Fruit fly (Drosophila melanogaster) whole organism, embryonic: ENCODE measurements around the gene Sc2.

ENCODE experiments used
- Awh ChIP-seq: fragments of 200-800 bp; sonication (Bioruptor generic); IDR thresholded peaks from 2 replicates; pipeline ENCODE4, ENCODE4 v1.3.6; 2022; ENCODE audit warnings: missing biosample characterization, missing genetic modification characterization
- Blimp-1 ChIP-seq: fragments of 200-800 bp; sonication (Bioruptor generic); optimal IDR thresholded peaks from 3 replicates; lab custom pipeline; 2018; ENCODE audit warnings: missing biosample characterization, missing genetic modification characterization, mild to moderate bottlenecking, moderate library complexity, missing genetic modification reagents
- CG10979 ChIP-seq: fragments of 200-800 bp; sonication (Bioruptor generic); optimal IDR thresholded peaks from 2 replicates; lab custom pipeline; 2018; ENCODE audit warnings: missing biosample characterization, mild to moderate bottlenecking, missing genetic modification characterization, moderate library complexity
- CG11504 ChIP-seq: fragments of 200-800 bp; sonication (Bioruptor generic); optimal IDR thresholded peaks from 3 replicates; lab custom pipeline; 2019; ENCODE audit warnings: missing biosample characterization, mild to moderate bottlenecking, missing genetic modification characterization, moderate library complexity
- CG1233 ChIP-seq: fragments of 200-800 bp; sonication (Bioruptor generic); optimal IDR thresholded peaks from 4 replicates; lab custom pipeline; 2018; ENCODE audit warnings: missing biosample characterization, mild to moderate bottlenecking, missing genetic modification characterization
- CG13775 ChIP-seq: fragments of 200-800 bp; sonication (Bioruptor generic); optimal IDR thresholded peaks from 3 replicates; lab custom pipeline; 2017; ENCODE audit warnings: missing biosample characterization, mild to moderate bottlenecking, missing genetic modification characterization
- CG1647 ChIP-seq: fragments of 200-800 bp; sonication (Bioruptor generic); optimal IDR thresholded peaks from 3 replicates; lab custom pipeline; 2016; ENCODE audit warnings: missing biosample characterization, missing genetic modification characterization
- CG17829 ChIP-seq: fragments of 200-800 bp; optimal IDR thresholded peaks from 2 replicates; lab custom pipeline; 2019; ENCODE audit warnings: missing biosample characterization, mild to moderate bottlenecking, missing genetic modification characterization, moderate library complexity
- CG2116 ChIP-seq: fragments of 200-800 bp; sonication (Bioruptor generic); optimal IDR thresholded peaks from 3 replicates; lab custom pipeline; 2018; ENCODE audit warnings: missing biosample characterization, mild to moderate bottlenecking, missing genetic modification characterization
- CG2202 ChIP-seq: fragments of 200-800 bp; sonication (Bioruptor generic); optimal IDR thresholded peaks from 2 replicates; lab custom pipeline; 2018; ENCODE audit warnings: missing biosample characterization, mild to moderate bottlenecking, missing genetic modification characterization
- CG30403 ChIP-seq: fragments of 200-800 bp; sonication (Bioruptor generic); optimal IDR thresholded peaks from 3 replicates; lab custom pipeline; 2016; ENCODE audit warnings: missing biosample characterization, missing genetic modification characterization
- CG32532 ChIP-seq: fragments of 200-800 bp; sonication (Bioruptor generic); IDR thresholded peaks from 2 replicates; pipeline ENCODE4 v1.3.6; 2022; ENCODE audit warnings: missing biosample characterization, missing genetic modification characterization
- CG4282 ChIP-seq: fragments of 200-800 bp; sonication (Bioruptor generic); optimal IDR thresholded peaks from 2 replicates; lab custom pipeline; 2016; ENCODE audit warnings: missing biosample characterization, missing genetic modification characterization
- CG7745 ChIP-seq: fragments of 200-800 bp; sonication (Bioruptor generic); optimal IDR thresholded peaks from 2 replicates; lab custom pipeline; 2018; ENCODE audit warnings: missing biosample characterization, mild to moderate bottlenecking, missing genetic modification characterization, moderate library complexity
- CG7839 ChIP-seq: fragments of 200-800 bp; sonication (Bioruptor generic); optimal IDR thresholded peaks from 3 replicates; lab custom pipeline; 2018; ENCODE audit warnings: missing biosample characterization, mild to moderate bottlenecking, missing genetic modification characterization, moderate library complexity
- CG8388 ChIP-seq: fragments of 200-800 bp; sonication (Bioruptor generic); optimal IDR thresholded peaks from 2 replicates; lab custom pipeline; 2019; ENCODE audit warnings: missing biosample characterization, mild to moderate bottlenecking, missing genetic modification characterization, moderate library complexity
- CHES-1-like ChIP-seq: fragments of 200-800 bp; sonication (Bioruptor generic); optimal IDR thresholded peaks from 2 replicates; lab custom pipeline; 2016; ENCODE audit warnings: missing biosample characterization, missing genetic modification characterization
- D ChIP-seq, 2 experiments: fragments of 200-800 bp in 1 of 2; fragments of >200 bp in 1 of 2; sonication (Bioruptor generic) in 1 of 2; optimal IDR thresholded peaks; 2 replicates in 1 of 2; 3 replicates in 1 of 2; lab custom pipeline; 2017; ENCODE audit warnings: mild to moderate bottlenecking in 1 of 2, missing biosample characterization in 1 of 2, missing genetic modification characterization in 1 of 2, missing genetic modification reagents in 1 of 2
- D19B ChIP-seq: fragments of 200-800 bp; sonication (Bioruptor generic); optimal IDR thresholded peaks from 2 replicates; lab custom pipeline; 2017; ENCODE audit warnings: missing biosample characterization, mild to moderate bottlenecking, missing genetic modification characterization
- Hey ChIP-seq: fragments of 200-800 bp; sonication (Bioruptor generic); optimal IDR thresholded peaks from 3 replicates; lab custom pipeline; 2018; ENCODE audit warnings: missing biosample characterization, mild to moderate bottlenecking, missing genetic modification characterization
- Lhr ChIP-seq: fragments of 200-800 bp; sonication (Bioruptor generic); optimal IDR thresholded peaks from 3 replicates; lab custom pipeline; 2017; ENCODE audit warnings: mild to moderate bottlenecking, missing biosample characterization, missing genetic modification reagents, missing genetic modification characterization
- MESR4 ChIP-seq: fragments of 200-800 bp; sonication (Bioruptor generic); optimal IDR thresholded peaks from 2 replicates; lab custom pipeline; 2018; ENCODE audit warnings: missing biosample characterization, mild to moderate bottlenecking, missing genetic modification characterization, moderate library complexity
- Mad ChIP-seq: fragments of 200-800 bp; sonication (Bioruptor generic); optimal IDR thresholded peaks from 2 replicates; lab custom pipeline; 2016; ENCODE audit warnings: missing biosample characterization, missing genetic modification characterization
- Oaz ChIP-seq: fragments of 200-800 bp; sonication (Bioruptor generic); IDR thresholded peaks from 2 replicates; pipeline ENCODE4 v1.3.6; 2022; ENCODE audit warnings: missing biosample characterization, missing genetic modification characterization
- Poxn ChIP-seq: fragments of 200-800 bp; sonication (Bioruptor generic); IDR thresholded peaks from 2 replicates; pipeline ENCODE4 v1.3.6; 2022; ENCODE audit warnings: missing biosample characterization, missing genetic modification characterization
- abd-A ChIP-seq: fragments of 200-800 bp; sonication (Bioruptor generic); optimal IDR thresholded peaks from 3 replicates; lab custom pipeline; 2019; ENCODE audit warnings: missing biosample characterization, mild to moderate bottlenecking, missing genetic modification characterization, moderate library complexity
- cad ChIP-seq: fragments of >200 bp; optimal IDR thresholded peaks from 2 replicates; lab custom pipeline; 2017; ENCODE audit warnings: missing biosample characterization, missing genetic modification characterization
- cas ChIP-seq: fragments of 200-800 bp; sonication (Bioruptor generic); IDR thresholded peaks from 2 replicates; pipeline ENCODE4 v1.3.6; 2022; ENCODE audit warnings: missing biosample characterization, missing genetic modification characterization
- cg ChIP-seq: fragments of 200-800 bp; sonication (Bioruptor generic); optimal IDR thresholded peaks from 3 replicates; lab custom pipeline; 2019; ENCODE audit warnings: missing biosample characterization, mild to moderate bottlenecking, missing genetic modification characterization, moderate library complexity
- chinmo ChIP-seq: fragments of 200-800 bp; sonication (Bioruptor generic); IDR thresholded peaks from 4 replicates; pipeline ENCODE4 v1.3.6; 2022; ENCODE audit warnings: missing biosample characterization, missing genetic modification characterization; ENCODE audit not compliant: partially characterized antibody
- chn ChIP-seq: fragments of 200-800 bp; sonication (Bioruptor generic); optimal IDR thresholded peaks from 2 replicates; lab custom pipeline; 2016; ENCODE audit warnings: missing biosample characterization, missing genetic modification characterization
- corto ChIP-seq: fragments of 200-800 bp; sonication (Bioruptor generic); optimal IDR thresholded peaks from 2 replicates; lab custom pipeline; 2016; ENCODE audit warnings: missing biosample characterization, mild to moderate bottlenecking, missing genetic modification characterization, moderate library complexity
- croc ChIP-seq: fragments of 200-800 bp; sonication (Bioruptor generic); conservative IDR thresholded peaks from 3 replicates; pipeline ENCODE4 v1.3.6; 2022; ENCODE audit warnings: missing biosample characterization, missing genetic modification characterization
- crol ChIP-seq: fragments of 200-800 bp; sonication (Bioruptor generic); IDR thresholded peaks from 2 replicates; pipeline ENCODE4 v1.3.6; 2022; ENCODE audit warnings: missing biosample characterization, missing genetic modification characterization
- ewg ChIP-seq: fragments of 200-800 bp; sonication (Bioruptor generic); optimal IDR thresholded peaks from 3 replicates; lab custom pipeline; 2017; ENCODE audit warnings: mild to moderate bottlenecking, missing biosample characterization, missing genetic modification reagents, missing genetic modification characterization
- fd96Cb ChIP-seq: fragments of 200-800 bp; sonication (Bioruptor generic); optimal IDR thresholded peaks from 2 replicates; lab custom pipeline; 2018; ENCODE audit warnings: missing biosample characterization, mild to moderate bottlenecking, missing genetic modification characterization, moderate library complexity
- gem ChIP-seq: fragments of 200-800 bp; sonication (Bioruptor generic); optimal IDR thresholded peaks from 2 replicates; lab custom pipeline; 2019; ENCODE audit warnings: missing biosample characterization, mild to moderate bottlenecking, missing genetic modification characterization, moderate library complexity
- grau ChIP-seq: fragments of 200-800 bp; optimal IDR thresholded peaks from 3 replicates; lab custom pipeline; 2019; ENCODE audit warnings: missing biosample characterization, mild to moderate bottlenecking, missing genetic modification characterization, moderate library complexity
- grn ChIP-seq: fragments of 200-800 bp; sonication (Bioruptor generic); optimal IDR thresholded peaks from 3 replicates; lab custom pipeline; 2017; ENCODE audit warnings: missing biosample characterization, missing genetic modification characterization
- gsb ChIP-seq: fragments of 200-800 bp; sonication (Bioruptor generic); IDR thresholded peaks from 2 replicates; pipeline ENCODE4 v1.3.6; 2022; ENCODE audit warnings: missing biosample characterization, missing genetic modification characterization
- hbn ChIP-seq: fragments of 200-800 bp; sonication (Bioruptor generic); IDR thresholded peaks from 2 replicates; pipeline ENCODE4 v1.3.6; 2022; ENCODE audit warnings: missing biosample characterization, missing genetic modification characterization; ENCODE audit not compliant: partially characterized antibody
- her ChIP-seq: fragments of 200-800 bp; sonication (Bioruptor generic); optimal IDR thresholded peaks from 2 replicates; lab custom pipeline; 2016; ENCODE audit warnings: missing biosample characterization, missing genetic modification characterization
- kni ChIP-seq: fragments of 200-800 bp; sonication (Bioruptor generic); optimal IDR thresholded peaks from 3 replicates; lab custom pipeline; 2017; ENCODE audit warnings: mild to moderate bottlenecking, missing biosample characterization, missing genetic modification reagents, missing genetic modification characterization
- lbe ChIP-seq: fragments of 200-800 bp; sonication (Bioruptor generic); optimal IDR thresholded peaks from 2 replicates; lab custom pipeline; 2016; ENCODE audit warnings: missing biosample characterization, mild to moderate bottlenecking, missing genetic modification characterization
- pros ChIP-seq: fragments of 200-800 bp; sonication (Bioruptor generic); optimal IDR thresholded peaks from 3 replicates; lab custom pipeline; 2019; ENCODE audit warnings: missing biosample characterization, mild to moderate bottlenecking, missing genetic modification characterization, moderate library complexity
- tap ChIP-seq: fragments of 200-800 bp; optimal IDR thresholded peaks from 3 replicates; lab custom pipeline; 2019; ENCODE audit warnings: missing biosample characterization, mild to moderate bottlenecking, missing genetic modification characterization, moderate library complexity
- twi ChIP-seq: fragments of 200-800 bp; optimal IDR thresholded peaks from 2 replicates; lab custom pipeline; 2019; ENCODE audit warnings: missing biosample characterization, mild to moderate bottlenecking, missing genetic modification characterization, moderate library complexity
- unpg ChIP-seq: fragments of 200-800 bp; sonication (Bioruptor generic); optimal IDR thresholded peaks from 3 replicates; lab custom pipeline; 2018; ENCODE audit warnings: missing biosample characterization, mild to moderate bottlenecking, missing genetic modification characterization, moderate library complexity
- vvl ChIP-seq: fragments of 200-800 bp; sonication (Bioruptor generic); IDR thresholded peaks from 2 replicates; pipeline ENCODE4 v1.3.6; 2022; ENCODE audit warnings: missing biosample characterization, missing genetic modification characterization

Gene Sc2

DNA sequence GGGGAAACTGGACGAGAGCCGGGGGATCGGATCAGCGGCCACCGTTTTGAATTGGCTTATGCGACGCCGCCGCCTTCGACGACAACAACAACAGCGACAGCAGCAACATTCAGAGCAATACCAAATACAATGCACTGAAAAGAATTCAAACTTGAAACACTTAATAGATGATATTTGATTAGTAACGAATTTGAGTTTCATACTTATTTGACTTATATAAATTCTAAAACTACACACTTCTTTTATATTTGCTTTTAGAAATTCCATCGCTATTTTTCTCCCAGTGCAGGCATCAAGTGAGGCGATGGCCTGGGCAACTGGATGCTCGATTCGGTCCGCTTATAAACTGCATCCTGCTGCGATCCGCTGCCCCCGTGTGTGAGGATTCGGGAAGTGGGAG, 35.3 kb upstream of the Sc2 start (continued):
- TF ChIP-seq CG1647: no peak
- no peak for TF ChIP-seq chinmo (GFP tag; lab: Robert Waterston, UW)
- no peak for TF ChIP-seq pros (GFP tag; lab: Kevin White, UChicago)
- TF ChIP-seq CG32532: no peak
- TF ChIP-seq chn (GFP tag; lab: Kevin White, UChicago): peak; percentile 24
- no peak for TF ChIP-seq CG4282 (GFP tag; lab: Kevin White, UChicago)
- TF ChIP-seq lbe (GFP tag; lab: Kevin White, UChicago): peak; percentile 35
- TF ChIP-seq CG2116 (GFP tag; lab: Kevin White, UChicago): no peak
- no peak for TF ChIP-seq gsb (GFP tag; lab: Robert Waterston, UW)
- TF ChIP-seq Mad: no peak
- TF ChIP-seq gem: peak; percentile 57
- TF ChIP-seq CG10979 (tag; lab: Kevin White, UChicago): peak; percentile 24
- TF ChIP-seq CHES-1-like (GFP tag; lab: Kevin White, UChicago): no peak
- TF ChIP-seq CG2202: peak; percentile 23
- no peak for TF ChIP-seq hbn (GFP tag; lab: Robert Waterston, UW)
- TF ChIP-seq Hey (tag; lab: Kevin White, UChicago): no peak
- peak; percentile 25 for TF ChIP-seq CG13775
- no peak for TF ChIP-seq MESR4 (GFP tag; lab: Kevin White, UChicago)
- TF ChIP-seq CG7745 (tag; lab: Kevin White, UChicago): no peak
- no peak for TF ChIP-seq D (optimal IDR thresholded peaks at IDR 0.05; lab: Kevin White, UChicago)
- TF ChIP-seq D (GFP tag; optimal IDR thresholded peaks at IDR 0.05; lab: Kevin White, UChicago): no peak
- peak; percentile 27 for TF ChIP-seq CG17829
- no peak for TF ChIP-seq CG1233 (GFP tag; lab: Kevin White, UChicago)
- TF ChIP-seq CG11504: no peak
- TF ChIP-seq tap (tag; lab: Kevin White, UChicago): no peak
- TF ChIP-seq her: no peak
- TF ChIP-seq Poxn (GFP tag; lab: Robert Waterston, UW): no peak
- peak; percentile 15 for TF ChIP-seq corto (GFP tag; lab: Kevin White, UChicago)

DNA sequence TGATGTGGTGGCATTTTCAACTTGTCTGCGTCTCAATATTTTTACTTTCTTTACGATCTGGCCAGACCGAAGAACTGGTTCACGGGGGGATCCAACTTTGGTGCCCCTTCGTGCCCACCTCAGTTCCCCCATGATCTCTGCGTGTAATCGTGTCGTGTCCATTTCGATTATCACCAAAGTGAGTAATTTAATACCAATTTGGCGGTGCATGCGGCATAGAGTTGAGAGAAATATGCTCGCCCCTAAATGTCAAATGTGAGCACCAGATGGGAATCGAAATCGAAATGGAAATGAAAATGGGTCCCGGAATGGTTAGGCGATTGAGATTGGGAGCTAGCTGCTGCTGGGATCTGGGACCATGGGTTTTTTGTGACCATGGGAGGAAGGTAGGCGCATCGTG, 32.0 kb upstream of the Sc2 start:
- TF ChIP-seq cg (GFP tag; lab: Kevin White, UChicago) (no peak), kni (GFP tag; lab: Kevin White, UChicago) (peak; percentile 53), Oaz (GFP tag; lab: Robert Waterston, UW) (no peak), grn (GFP tag; lab: Kevin White, UChicago) (peak; percentile 62), Awh (GFP tag; lab: Robert Waterston, UW) (peak; percentile 29; the same call in 1 of the 2 replicates), Blimp-1 (peak; percentile 42), cas (GFP tag; lab: Robert Waterston, UW) (no peak), crol (GFP tag; lab: Robert Waterston, UW) (0 out of 2 replicates have a peak, but pooled peaks have one; percentile 30), abd-A (tag; lab: Kevin White, UChicago) (peak; percentile 90), twi (tag; lab: Kevin White, UChicago) (peak; percentile 30)

DNA sequence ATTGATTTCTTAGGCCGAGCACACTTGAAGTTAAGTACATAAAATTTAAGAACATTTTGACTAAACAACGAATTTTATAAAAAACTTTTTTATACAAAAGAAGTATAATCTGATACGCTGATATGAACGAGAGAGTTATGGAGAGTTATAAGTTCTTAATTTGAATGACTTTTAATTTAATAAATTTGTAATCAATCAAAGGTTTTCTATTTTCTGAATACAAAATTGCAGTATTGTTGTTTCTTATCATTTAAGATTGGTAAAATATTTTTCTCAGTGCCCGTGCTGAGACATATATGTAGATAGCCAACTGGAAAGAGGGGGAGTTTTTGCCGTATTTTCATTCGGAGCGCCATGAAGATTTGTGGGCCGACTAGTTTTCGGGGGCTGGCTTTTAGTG, 30.2 kb upstream of the Sc2 start:
- TF ChIP-seq fd96Cb: peak; percentile 36
- peak; percentile 18 for TF ChIP-seq Lhr (GFP tag; lab: Kevin White, UChicago)
- TF ChIP-seq CG8388 (GFP tag; lab: Kevin White, UChicago): peak; percentile 69
- TF ChIP-seq unpg (GFP tag; lab: Kevin White, UChicago): peak; percentile 52
- TF ChIP-seq vvl (GFP tag; lab: Robert Waterston, UW): 0 out of 2 replicates have a peak, but pooled peaks have one; percentile 20
- TF ChIP-seq CG30403: peak; percentile 47
- TF ChIP-seq cad: no peak
- peak; percentile 35 for TF ChIP-seq ewg (GFP tag; lab: Kevin White, UChicago)
- TF ChIP-seq CG7839 (tag; lab: Kevin White, UChicago): peak; percentile 53
- peak; percentile 59 for TF ChIP-seq grau (tag; lab: Kevin White, UChicago)
- TF ChIP-seq gem: peak; percentile 75
- peak; percentile 50; the same call in 2 of the 3 replicates for TF ChIP-seq croc
- no peak for TF ChIP-seq D19B (GFP tag; lab: Kevin White, UChicago)
